Worm (Caenorhabditis elegans) whole organism, young adult: ENCODE measurements around the gene C50B6.9.
A peak's percentile ranks its signal among the peaks of the same experiment; 100 is the strongest.

Experiments used
- B0261.1 ChIP-seq: sonication (generic microtip); optimal IDR thresholded peaks from 2 replicates; lab custom pipeline; 2016; ENCODE audit warnings: mild to moderate bottlenecking, missing genetic modification characterization, moderate library complexity, missing compliant biosample characterization
- D2030.7 ChIP-seq: fragments of 200-800 bp; sonication (Bioruptor generic); IDR thresholded peaks from 2 replicates; pipeline ENCODE4 v1.3.6; 2022; ENCODE audit warnings: missing genetic modification reagents, missing genetic modification characterization, missing compliant biosample characterization
- F23B12.7 ChIP-seq: sonication (generic microtip); optimal IDR thresholded peaks from 2 replicates; lab custom pipeline; 2017; ENCODE audit warnings: missing genetic modification characterization, mild to moderate bottlenecking, missing compliant biosample characterization, antibody characterized with exemption, moderate library complexity; ENCODE audit not compliant: insufficient read depth
- K12H6.12 ChIP-seq: fragments of 200-800 bp; sonication (Bioruptor generic); optimal IDR thresholded peaks from 2 replicates; lab custom pipeline; 2018; ENCODE audit warnings: mild to moderate bottlenecking, missing genetic modification characterization, missing compliant biosample characterization
- T26A5.8 ChIP-seq: sonication (generic microtip); optimal IDR thresholded peaks from 2 replicates; lab custom pipeline; 2016; ENCODE audit warnings: missing genetic modification characterization, missing compliant biosample characterization
- aptf-2 ChIP-seq: fragments of 200-800 bp; sonication (Bioruptor generic); conservative IDR thresholded peaks from 2 replicates; pipeline ENCODE4 v1.3.6; 2022; ENCODE audit warnings: missing genetic modification reagents, missing genetic modification characterization, missing compliant biosample characterization
- aptf-3 ChIP-seq: fragments of 200-800 bp; sonication (Bioruptor generic); IDR thresholded peaks from 2 replicates; pipeline ENCODE4 v1.3.6; 2022; ENCODE audit warnings: missing genetic modification characterization, missing compliant biosample characterization
- athp-1 ChIP-seq: sonication (generic microtip); optimal IDR thresholded peaks from 2 replicates; lab custom pipeline; 2017; ENCODE audit warnings: mild to moderate bottlenecking, missing genetic modification characterization, missing compliant biosample characterization
- cebp-1 ChIP-seq, 2 experiments: fragments of 200-800 bp in 1 of 2; sonication (Bioruptor generic) in 1 of 2; sonication (generic microtip) in 1 of 2; IDR thresholded peaks in 1 of 2; optimal IDR thresholded peaks in 1 of 2; 2 replicates each; pipeline versions ENCODE4 v1.3.6 to Lab custom; 2017 to 2022; ENCODE audit warnings: missing compliant biosample characterization in 2 of 2, missing genetic modification characterization in 2 of 2, mild to moderate bottlenecking in 1 of 2, missing genetic modification reagents in 1 of 2, moderate library complexity in 1 of 2
- dpff-1 ChIP-seq: sonication (generic microtip); optimal IDR thresholded peaks from 2 replicates; lab custom pipeline; 2017; ENCODE audit warnings: mild to moderate bottlenecking, missing genetic modification characterization, missing compliant biosample characterization
- ekl-4 ChIP-seq: fragments of 200-800 bp; sonication (Bioruptor generic); IDR thresholded peaks from 2 replicates; pipeline ENCODE4 v1.3.6; 2022; ENCODE audit warnings: missing genetic modification reagents, missing genetic modification characterization, missing compliant biosample characterization
- hmg-1.2 ChIP-seq: fragments of 200-800 bp; sonication (Bioruptor generic); IDR thresholded peaks from 2 replicates; pipeline ENCODE4 v1.3.6; 2022; ENCODE audit warnings: missing genetic modification reagents, missing genetic modification characterization, missing compliant biosample characterization
- hrde-1 ChIP-seq: sonication (generic microtip); optimal IDR thresholded peaks from 2 replicates; lab custom pipeline; 2016; ENCODE audit warnings: missing genetic modification characterization, mild to moderate bottlenecking, missing compliant biosample characterization, moderate library complexity, missing genotype, missing genetic modification reagents, borderline replicate concordance
- lin-35 ChIP-seq, 3 experiments: fragments of 150-350 bp in 2 of 3; sonication (generic microtip) in 1 of 3; optimal IDR thresholded peaks; 2 replicates each; lab custom pipeline; 2014 to 2018; ENCODE audit warnings: missing biosample characterization in 3 of 3, missing genetic modification characterization in 3 of 3, missing genetic modification reagents in 3 of 3
- madf-3 ChIP-seq: fragments of 200-800 bp; sonication (Bioruptor generic); IDR thresholded peaks from 2 replicates; pipeline ENCODE4 v1.3.6; 2022; ENCODE audit warnings: missing genetic modification reagents, missing genetic modification characterization, missing compliant biosample characterization
- mel-28 ChIP-seq: sonication (generic microtip); optimal IDR thresholded peaks from 2 replicates; lab custom pipeline; 2016; ENCODE audit warnings: borderline replicate concordance, mild to moderate bottlenecking, missing genetic modification characterization, missing compliant biosample characterization
- nfyb-1 ChIP-seq: fragments of 200-800 bp; sonication (Bioruptor generic); IDR thresholded peaks from 2 replicates; pipeline ENCODE4 v1.3.6; 2022; ENCODE audit warnings: missing genetic modification reagents, missing genetic modification characterization, missing compliant biosample characterization
- nhr-120 ChIP-seq: fragments of 200-800 bp; sonication (Bioruptor generic); IDR thresholded peaks from 2 replicates; pipeline ENCODE4 v1.3.6; 2022; ENCODE audit warnings: missing genetic modification characterization, missing compliant biosample characterization
- nhr-27 ChIP-seq: fragments of 200-800 bp; sonication (Bioruptor generic); optimal IDR thresholded peaks from 2 replicates; lab custom pipeline; 2018; ENCODE audit warnings: mild to moderate bottlenecking, missing genetic modification characterization, moderate library complexity, missing compliant biosample characterization
- nhr-80 ChIP-seq: sonication (generic microtip); optimal IDR thresholded peaks from 2 replicates; lab custom pipeline; 2016; ENCODE audit warnings: missing genetic modification characterization, missing compliant biosample characterization
- nhr-90 ChIP-seq: sonication (generic microtip); optimal IDR thresholded peaks from 2 replicates; lab custom pipeline; 2016; ENCODE audit warnings: missing genotype, mild to moderate bottlenecking, missing genetic modification characterization, missing compliant biosample characterization
- rec-8 ChIP-seq, 2 experiments: sonication (generic microtip); optimal IDR thresholded peaks; 2 replicates each; lab custom pipeline; 2016; ENCODE audit warnings: mild to moderate bottlenecking in 2 of 2, missing genetic modification characterization in 2 of 2, missing genetic modification reagents in 2 of 2, missing genotype in 2 of 2, missing biosample characterization in 1 of 2, missing compliant biosample characterization in 1 of 2, moderate library complexity in 1 of 2
- snpc-3.4 ChIP-seq: sonication (generic microtip); optimal IDR thresholded peaks from 2 replicates; lab custom pipeline; 2017; ENCODE audit warnings: missing genetic modification characterization, mild to moderate bottlenecking, missing compliant biosample characterization, antibody characterized with exemption, moderate library complexity, missing genotype, missing genetic modification reagents
- tbp1 ChIP-seq: fragments of 200-800 bp; sonication (Bioruptor generic); optimal IDR thresholded peaks from 2 replicates; lab custom pipeline; 2018; ENCODE audit warnings: mild to moderate bottlenecking, missing genetic modification characterization, missing compliant biosample characterization
- tlf-1 ChIP-seq: fragments of 200-800 bp; sonication (Bioruptor generic); optimal IDR thresholded peaks from 2 replicates; lab custom pipeline; 2018; ENCODE audit warnings: mild to moderate bottlenecking, missing genetic modification characterization, missing compliant biosample characterization
- xnd-1 ChIP-seq: sonication (generic microtip); optimal IDR thresholded peaks from 2 replicates; lab custom pipeline; 2016; ENCODE audit warnings: missing genotype, missing genetic modification reagents, missing genetic modification characterization, missing compliant biosample characterization
- zfh-2 ChIP-seq: fragments of 200-800 bp; sonication (Bioruptor generic); conservative IDR thresholded peaks from 2 replicates; pipeline ENCODE4 v1.3.6; 2022; ENCODE audit warnings: missing genetic modification reagents, missing genetic modification characterization, missing compliant biosample characterization
- ztf-18 ChIP-seq: sonication (generic microtip); optimal IDR thresholded peaks from 2 replicates; lab custom pipeline; 2016; ENCODE audit warnings: missing genotype, mild to moderate bottlenecking, missing genetic modification characterization, missing compliant biosample characterization
- ztf-22 ChIP-seq: fragments of 200-800 bp; sonication (Bioruptor generic); optimal IDR thresholded peaks from 2 replicates; lab custom pipeline; 2018; ENCODE audit warnings: mild to moderate bottlenecking, missing genetic modification characterization, moderate library complexity, missing compliant biosample characterization
- ztf-25 ChIP-seq: fragments of 200-800 bp; sonication (Bioruptor generic); IDR thresholded peaks from 2 replicates; pipeline ENCODE4 v1.3.6; 2022; ENCODE audit warnings: missing genetic modification reagents, missing genetic modification characterization, missing compliant biosample characterization
- ztf-26 ChIP-seq: sonication (generic microtip); optimal IDR thresholded peaks from 2 replicates; lab custom pipeline; 2017; ENCODE audit warnings: missing genetic modification characterization, missing compliant biosample characterization

Gene C50B6.9

ce11 chrV:13320676-13321075 is 15.5 kb upstream of the C50B6.9 start, which contains the start of gene srh-15:
Gene srh-15 (plus strand): TSS chrV:13320976.
- TF ChIP-seq ztf-26 (tag; lab: Kevin White, UChicago) (no peak), nhr-120 (GFP tag; lab: Robert Waterston, UW) (no peak), aptf-2 (GFP tag; lab: Robert Waterston, UW) (no peak), rec-8 (tag; optimal IDR thresholded peaks at IDR 0.05; lab: Kevin White, UChicago) (no peak), dpff-1 (tag; lab: Kevin White, UChicago) (no peak), madf-3 (no peak), mel-28 (tag; lab: Kevin White, UChicago) (no peak), aptf-3 (GFP tag; lab: Robert Waterston, UW) (no peak), D2030.7 (GFP tag; lab: Robert Waterston, UW) (no peak), ztf-22 (GFP tag; lab: Kevin White, UChicago) (no peak), athp-1 (tag; lab: Kevin White, UChicago) (no peak), xnd-1 (tag; lab: Kevin White, UChicago) (no peak), F23B12.7 (tag; lab: Kevin White, UChicago) (no peak)

- TF ChIP-seq lin-35 (GFP tag; optimal IDR thresholded peaks at IDR 0.05; lab: Kevin White, UChicago), result no peak
- no peak for TF ChIP-seq ztf-25 (GFP tag; lab: Robert Waterston, UW)
- TF ChIP-seq zfh-2, result no peak
- no peak for TF ChIP-seq hrde-1 (tag; lab: Kevin White, UChicago)
- no peak for TF ChIP-seq ekl-4 (GFP tag; lab: Robert Waterston, UW)
- no peak for TF ChIP-seq ztf-18
- TF ChIP-seq nhr-80 (tag; lab: Kevin White, UChicago), result peak; percentile 32
- no peak for TF ChIP-seq tbp1
- TF ChIP-seq nhr-27, result no peak
Observed at ce11 chrV:13324933-13325760, 11.0 kb upstream of the C50B6.9 start, which contains the start of gene C50B6.7. Gene C50B6.7 (minus strand): TSS chrV:13324983.

ce11 chrV:13327463-13327862 is 8.7 kb upstream of the C50B6.9 start, which contains the start of gene str-37:
Gene str-37 (plus strand): TSS chrV:13327763.
- no peak for TF ChIP-seq B0261.1 (tag; lab: Kevin White, UChicago)
- no peak for TF ChIP-seq nfyb-1 (GFP tag; lab: Robert Waterston, UW)
- TF ChIP-seq nhr-90 (tag; lab: Kevin White, UChicago), result no peak
- TF ChIP-seq K12H6.12, result no peak
- TF ChIP-seq hmg-1.2 (GFP tag; lab: Robert Waterston, UW), result no peak

ce11 chrV:13330919-13331318 is 5.2 kb upstream of the C50B6.9 start, which contains the start of gene nhr-129:
Gene nhr-129 (minus strand): TSS chrV:13331019.
- TF ChIP-seq T26A5.8 (tag; lab: Kevin White, UChicago), result no peak
- TF ChIP-seq cebp-1 (GFP tag; IDR thresholded peaks at IDR 0.05; lab: Robert Waterston, UW), result no peak
- no peak for TF ChIP-seq cebp-1 (tag; optimal IDR thresholded peaks at IDR 0.05; lab: Kevin White, UChicago)
- TF ChIP-seq nhr-27, result no peak
- TF ChIP-seq snpc-3.4 (tag; lab: Kevin White, UChicago), result no peak
- TF ChIP-seq rec-8 (tag; optimal IDR thresholded peaks at IDR 0.05; lab: Kevin White, UChicago), result no peak
- no peak for TF ChIP-seq tlf-1
- TF ChIP-seq aptf-3 (GFP tag; lab: Robert Waterston, UW), result no peak
- no peak for TF ChIP-seq xnd-1 (tag; lab: Kevin White, UChicago)
